Fruit fly (Drosophila melanogaster) whole organism, wandering third instar larva: ENCODE results near the gene ca.

ENCODE experiments used
- Hr78 ChIP-seq: fragments of >200 bp; optimal IDR thresholded peaks from 2 replicates; lab custom pipeline; 2017; ENCODE audit warnings: missing biosample characterization, missing genetic modification characterization
- Hr83 ChIP-seq: fragments of 200-300 bp; sonication (Bioruptor generic); optimal IDR thresholded peaks from 2 replicates; lab custom pipeline; 2016; ENCODE audit warnings: missing biosample characterization, mild to moderate bottlenecking, missing genetic modification characterization, moderate library complexity; ENCODE audit not compliant: poor library complexity, severe bottlenecking
- Vsx2 ChIP-seq: fragments of 200-300, 225-300 bp; sonication (Bioruptor generic); optimal IDR thresholded peaks from 2 replicates; lab custom pipeline; 2018; ENCODE audit warnings: missing biosample characterization, missing genetic modification characterization; ENCODE audit not compliant: partially characterized antibody
- foxo ChIP-seq, 2 experiments: fragments of 200-800 bp; sonication (Bioruptor generic); optimal IDR thresholded peaks; 2 replicates in 1 of 2; 3 replicates in 1 of 2; lab custom pipeline; 2016 to 2017; ENCODE audit warnings: missing biosample characterization in 2 of 2, missing genetic modification characterization in 2 of 2
- sv ChIP-seq: fragments of 200-800 bp; sonication (Bioruptor generic); optimal IDR thresholded peaks from 3 replicates; lab custom pipeline; 2016; ENCODE audit warnings: missing biosample characterization, missing genetic modification characterization

DNA sequence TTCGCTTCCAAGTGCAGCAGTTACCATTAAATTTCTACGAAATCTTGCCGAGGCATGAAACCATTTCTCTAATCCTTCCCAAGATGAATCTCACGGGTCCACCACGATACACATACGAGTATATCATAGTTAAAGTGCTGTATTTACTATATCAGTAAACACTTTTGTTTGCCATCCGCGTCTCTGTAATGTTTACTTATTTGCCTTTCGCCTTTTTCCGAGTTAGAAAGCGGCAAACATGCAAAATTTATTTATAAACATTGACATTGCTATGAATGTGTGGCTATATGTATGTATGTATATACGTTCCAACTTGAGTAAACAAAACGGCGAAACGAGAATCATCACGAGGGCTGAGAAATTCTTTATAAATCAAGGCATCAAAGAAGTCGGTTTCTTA, 24.3 kb downstream of the ca start:
- TF ChIP-seq Vsx2 (GFP tag; lab: Kevin White, UChicago) (no peak), sv (no peak), Hr78 (no peak), foxo (GFP tag; optimal IDR thresholded peaks at IDR 0.05; lab: Kevin White, UChicago) (no peak), Hr83 (no peak)
